Worm (Caenorhabditis elegans) whole organism, L3 larva: Measurements from ENCODE around the gene R05D3.8.

Experiments
- R02D3.7 ChIP-seq: fragments of 150-350 bp; optimal IDR thresholded peaks from 2 replicates; lab custom pipeline; 2014; ENCODE audit warnings: missing biosample characterization, missing genetic modification characterization
- aly-2 ChIP-seq: fragments of 150-350 bp; optimal IDR thresholded peaks from 2 replicates; lab custom pipeline; 2014; ENCODE audit warnings: missing biosample characterization, missing genetic modification characterization
- ama-1 ChIP-seq: fragments of 150-350 bp; optimal IDR thresholded peaks from 2 replicates; lab custom pipeline; 2018
- ceh-16 ChIP-seq: sonication (generic microtip); optimal IDR thresholded peaks from 2 replicates; lab custom pipeline; 2017; ENCODE audit warnings: missing biosample characterization, missing genetic modification characterization
- ceh-28 ChIP-seq: fragments of 150-350 bp; optimal IDR thresholded peaks from 2 replicates; lab custom pipeline; 2014; ENCODE audit warnings: missing biosample characterization, missing genetic modification reagents, missing genetic modification characterization
- ceh-82 ChIP-seq: fragments of 150-350 bp; optimal IDR thresholded peaks from 2 replicates; lab custom pipeline; 2014; ENCODE audit warnings: missing biosample characterization, missing genetic modification characterization
- egl-27 ChIP-seq: sonication (generic microtip); optimal IDR thresholded peaks from 4 replicates; lab custom pipeline; 2017; ENCODE audit warnings: missing biosample characterization, missing genetic modification reagents, missing genetic modification characterization
- egl-5 ChIP-seq: fragments of 150-350 bp; optimal IDR thresholded peaks from 2 replicates; lab custom pipeline; 2017; ENCODE audit warnings: missing biosample characterization, missing genetic modification reagents, missing genetic modification characterization, inconsistent platforms
- elt-1 ChIP-seq: fragments of 150-350 bp; optimal IDR thresholded peaks from 2 replicates; lab custom pipeline; 2014; ENCODE audit warnings: missing biosample characterization, missing genetic modification characterization
- elt-2 ChIP-seq: sonication (generic microtip); optimal IDR thresholded peaks from 2 replicates; lab custom pipeline; 2016; ENCODE audit warnings: missing genetic modification reagents, mild to moderate bottlenecking, missing genetic modification characterization, missing compliant biosample characterization
- elt-3 ChIP-seq, 3 experiments: fragments of 150-350 bp in 1 of 3; sonication (generic microtip) in 2 of 3; optimal IDR thresholded peaks; 2 replicates in 2 of 3; 4 replicates in 1 of 3; lab custom pipeline; 2014 to 2017; ENCODE audit warnings: missing biosample characterization in 3 of 3, missing genetic modification characterization in 3 of 3
- eor-1 ChIP-seq, 2 experiments: fragments of 150-350 bp; optimal IDR thresholded peaks; 2 replicates each; lab custom pipeline; 2014 to 2018; ENCODE audit warnings: missing biosample characterization in 2 of 2, missing genetic modification characterization in 2 of 2
- fkh-10 ChIP-seq: sonication (generic microtip); optimal IDR thresholded peaks from 2 replicates; lab custom pipeline; 2017; ENCODE audit warnings: missing biosample characterization, missing genetic modification reagents, missing genetic modification characterization
- fkh-2 ChIP-seq: fragments of 150-350 bp; optimal IDR thresholded peaks from 2 replicates; lab custom pipeline; 2014; ENCODE audit warnings: missing biosample characterization, missing genetic modification reagents, missing genetic modification characterization
- hmg-11 ChIP-seq: sonication (generic microtip); optimal IDR thresholded peaks from 2 replicates; lab custom pipeline; 2016; ENCODE audit warnings: missing genetic modification characterization, missing compliant biosample characterization
- jun-1 ChIP-seq: fragments of 150-350 bp; optimal IDR thresholded peaks from 2 replicates; lab custom pipeline; 2014; ENCODE audit warnings: missing biosample characterization, missing genetic modification reagents, missing genetic modification characterization
- lin-15B ChIP-seq: fragments of 150-350 bp; optimal IDR thresholded peaks from 2 replicates; lab custom pipeline; 2014; ENCODE audit warnings: missing biosample characterization, missing genetic modification characterization
- lin-39 ChIP-seq: fragments of 150-350 bp; optimal IDR thresholded peaks from 2 replicates; lab custom pipeline; 2018; ENCODE audit warnings: missing biosample characterization, missing genetic modification reagents, missing genetic modification characterization
- lsy-12 ChIP-seq: sonication (generic microtip); optimal IDR thresholded peaks from 2 replicates; lab custom pipeline; 2016; ENCODE audit warnings: mild to moderate bottlenecking, missing genetic modification characterization, missing compliant biosample characterization
- mdl-1 ChIP-seq: fragments of 150-350 bp; optimal IDR thresholded peaks from 2 replicates; lab custom pipeline; 2014; ENCODE audit warnings: missing biosample characterization, missing genetic modification characterization
- nfya-1 ChIP-seq: sonication (generic microtip); optimal IDR thresholded peaks from 2 replicates; lab custom pipeline; 2017; ENCODE audit warnings: missing genetic modification characterization, mild to moderate bottlenecking, missing compliant biosample characterization, antibody characterized with exemption, moderate library complexity; ENCODE audit not compliant: insufficient read depth
- nhr-11 ChIP-seq: fragments of 150-350 bp; optimal IDR thresholded peaks from 2 replicates; lab custom pipeline; 2014; ENCODE audit warnings: missing biosample characterization, missing genetic modification characterization
- nhr-12 ChIP-seq: fragments of 150-350 bp; optimal IDR thresholded peaks from 2 replicates; lab custom pipeline; 2014; ENCODE audit warnings: missing biosample characterization, missing genetic modification characterization
- nhr-23 ChIP-seq: fragments of 150-350 bp; optimal IDR thresholded peaks from 2 replicates; lab custom pipeline; 2014; ENCODE audit warnings: missing biosample characterization, missing genetic modification reagents, missing genetic modification characterization
- nhr-237 ChIP-seq: fragments of 150-350 bp; optimal IDR thresholded peaks from 2 replicates; lab custom pipeline; 2014; ENCODE audit warnings: missing biosample characterization, missing genetic modification characterization
- nhr-28 ChIP-seq: fragments of 150-350 bp; optimal IDR thresholded peaks from 2 replicates; lab custom pipeline; 2014; ENCODE audit warnings: missing biosample characterization, missing genetic modification characterization
- nhr-43 ChIP-seq: sonication (generic microtip); optimal IDR thresholded peaks from 2 replicates; lab custom pipeline; 2016; ENCODE audit warnings: mild to moderate bottlenecking, missing genetic modification characterization, missing compliant biosample characterization; ENCODE audit not compliant: poor library complexity, severe bottlenecking
- nhr-76 ChIP-seq: fragments of 150-350 bp; sonication (generic microtip); optimal IDR thresholded peaks from 5 replicates; lab custom pipeline; 2014; ENCODE audit warnings: missing biosample characterization, missing genetic modification characterization
- pha-4 ChIP-seq: fragments of 150-350 bp; optimal IDR thresholded peaks from 2 replicates; lab custom pipeline; 2014; ENCODE audit warnings: missing biosample characterization, missing genetic modification reagents, missing genetic modification characterization
- pqm-1 ChIP-seq: fragments of 150-350 bp; optimal IDR thresholded peaks from 2 replicates; lab custom pipeline; 2017; ENCODE audit warnings: missing biosample characterization, missing genetic modification characterization, inconsistent platforms
- sea-2 ChIP-seq: fragments of 150-350 bp; sonication (generic microtip); optimal IDR thresholded peaks from 4 replicates; lab custom pipeline; 2014; ENCODE audit warnings: missing biosample characterization, missing genetic modification reagents, missing genetic modification characterization
- snpc-4 ChIP-seq: fragments of 150-350 bp; optimal IDR thresholded peaks from 2 replicates; lab custom pipeline; 2014; ENCODE audit warnings: missing biosample characterization, missing genetic modification characterization
- tbx-2 ChIP-seq: sonication (generic microtip); optimal IDR thresholded peaks from 2 replicates; lab custom pipeline; 2016; ENCODE audit warnings: mild to moderate bottlenecking, missing genetic modification characterization, missing compliant biosample characterization
- unc-39 ChIP-seq: sonication (generic microtip); optimal IDR thresholded peaks from 4 replicates; lab custom pipeline; 2017; ENCODE audit warnings: missing biosample characterization, missing genetic modification characterization
- ztf-11 ChIP-seq: fragments of 150-350 bp; optimal IDR thresholded peaks from 2 replicates; lab custom pipeline; 2014; ENCODE audit warnings: missing biosample characterization, missing genetic modification characterization

The R05D3.8 gene

ce11 chrIII:8380645-8381044 lies 22.5 kb upstream of the R05D3.8 start, which contains the start of gene R05D3.12:
Gene R05D3.12 (plus strand): TSS chrIII:8380945.
- no peak for TF ChIP-seq lin-39 (tag; lab: Kevin White, UChicago)
- TF ChIP-seq ceh-16 (tag; lab: Kevin White, UChicago) = no peak
- TF ChIP-seq fkh-2 = no peak
- no peak for TF ChIP-seq aly-2 (tag; lab: Kevin White, UChicago)
- no peak for TF ChIP-seq R02D3.7
- no peak for TF ChIP-seq ztf-11
- TF ChIP-seq nhr-23 (tag; lab: Kevin White, UChicago) = no peak
- no peak for TF ChIP-seq egl-27 (tag; lab: Kevin White, UChicago)
- no peak for TF ChIP-seq fkh-10 (GFP tag; lab: Kevin White, UChicago)
- TF ChIP-seq nhr-11 (tag; lab: Kevin White, UChicago) = no peak
- TF ChIP-seq hmg-11 (tag; lab: Kevin White, UChicago) = no peak
- no peak for TF ChIP-seq elt-1 (tag; lab: Kevin White, UChicago)
- no peak for TF ChIP-seq ceh-82 (tag; lab: Kevin White, UChicago)
- TF ChIP-seq ama-1 (lab: Kevin White, UChicago) = no peak
- no peak for TF ChIP-seq nhr-12 (tag; lab: Kevin White, UChicago)
- no peak for TF ChIP-seq tbx-2 (tag; lab: Kevin White, UChicago)
- TF ChIP-seq unc-39 (tag; lab: Kevin White, UChicago) = no peak
- no peak for TF ChIP-seq sea-2
- TF ChIP-seq, all 47 proteins: peak for 0

ce11 chrIII:8375000-8375399 lies 16.9 kb upstream of the R05D3.8 start, which contains the start of gene met-2:
Gene met-2 (plus strand): TSS chrIII:8375300.
- peak; percentile 10 for TF ChIP-seq nhr-23 (tag; lab: Kevin White, UChicago)
- no peak for TF ChIP-seq fkh-10 (GFP tag; lab: Kevin White, UChicago)
- TF ChIP-seq elt-2 (tag; lab: Kevin White, UChicago) = no peak
- TF ChIP-seq, all 47 proteins: peak for 1

- TF ChIP-seq fkh-10 (GFP tag; lab: Kevin White, UChicago) (no peak), pqm-1 (tag; lab: Kevin White, UChicago) (no peak), egl-5 (no peak), nhr-28 (tag; lab: Kevin White, UChicago) (no peak), nhr-43 (no peak)
These were observed 13.6 kb upstream of the R05D3.8 start, which contains the start of gene lmbr-1 for ce11 chrIII:8371595-8372305. Gene lmbr-1 (plus strand): TSS chrIII:8372255.

DNA sequence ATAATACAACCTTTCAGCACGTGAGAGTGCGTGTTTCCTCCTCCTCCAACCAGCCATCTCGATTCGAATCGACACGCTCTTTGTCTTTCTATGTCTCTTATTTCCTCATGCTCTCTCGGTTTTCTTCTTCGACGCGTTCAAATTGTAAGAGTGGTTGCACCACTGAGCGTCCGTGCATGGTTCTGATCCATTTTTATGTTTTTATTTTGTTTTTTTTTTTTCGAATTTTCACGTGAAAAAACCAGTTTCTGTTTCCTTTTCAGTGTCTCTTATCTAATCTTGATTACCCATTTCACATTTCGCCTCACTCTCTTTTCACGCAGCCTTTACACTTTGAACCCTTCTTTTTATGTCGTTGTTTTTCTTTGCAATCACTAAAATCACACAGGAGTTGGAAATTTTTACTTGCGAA lies 12.7 kb upstream of the R05D3.8 start:
- TF ChIP-seq mdl-1 (tag; lab: Kevin White, UChicago) = peak; percentile 55
- no peak for TF ChIP-seq nhr-76
- peak; percentile 17 for TF ChIP-seq hmg-11 (tag; lab: Kevin White, UChicago)
- peak; percentile 19 for TF ChIP-seq snpc-4
- TF ChIP-seq ztf-11 = no peak
- peak; percentile 2 for TF ChIP-seq pha-4 (tag; lab: Kevin White, UChicago)
- TF ChIP-seq nfya-1 (tag; lab: Kevin White, UChicago) = peak; percentile 88
- TF ChIP-seq elt-1 (tag; lab: Kevin White, UChicago) = peak; percentile 70
- peak; percentile 14 for TF ChIP-seq pqm-1 (tag; lab: Kevin White, UChicago)
- TF ChIP-seq tbx-2 (tag; lab: Kevin White, UChicago) = no peak
- TF ChIP-seq nhr-11 (tag; lab: Kevin White, UChicago) = no peak
- TF ChIP-seq jun-1 (tag; lab: Kevin White, UChicago) = peak; percentile 6
- peak; percentile 85 for TF ChIP-seq elt-2 (tag; lab: Kevin White, UChicago)
- peak; percentile 59 for TF ChIP-seq egl-5
- TF ChIP-seq R02D3.7 = no peak
- TF ChIP-seq lin-39 (tag; lab: Kevin White, UChicago) = no peak

ce11 chrIII:8370188-8370587 lies 12.1 kb upstream of the R05D3.8 start:
- TF ChIP-seq R02D3.7 (no peak), eor-1 (tag; optimal IDR thresholded peaks at IDR 0.05; lab: Kevin White, UChicago) (no peak), ceh-82 (tag; lab: Kevin White, UChicago) (no peak), nhr-12 (tag; lab: Kevin White, UChicago) (no peak), lin-39 (tag; lab: Kevin White, UChicago) (no peak), lin-15B (no peak), mdl-1 (tag; lab: Kevin White, UChicago) (no peak), nhr-237 (no peak), lsy-12 (tag; lab: Kevin White, UChicago) (no peak), elt-3 (tag; optimal IDR thresholded peaks at IDR 0.05; lab: Kevin White, UChicago) (no peak), fkh-2 (no peak), ceh-28 (tag; lab: Kevin White, UChicago) (no peak), snpc-4 (no peak)
